Worm (Caenorhabditis elegans) whole organism, L2 larva: ENCODE results near the gene T19C3.7.

Experiments
- C34F6.9 ChIP-seq: fragments of 150-350 bp; optimal IDR thresholded peaks from 2 replicates; lab custom pipeline; 2014; ENCODE audit warnings: missing biosample characterization, missing genetic modification characterization
- F13H6.1 ChIP-seq: sonication (generic microtip); optimal IDR thresholded peaks from 2 replicates; lab custom pipeline; 2016; ENCODE audit warnings: missing genetic modification characterization, missing compliant biosample characterization
- R02D3.7 ChIP-seq: fragments of 150-350 bp; optimal IDR thresholded peaks from 2 replicates; lab custom pipeline; 2014; ENCODE audit warnings: missing biosample characterization, missing genetic modification characterization
- Y55F3AM.14 ChIP-seq: fragments of 200-800 bp; sonication (Bioruptor generic); optimal IDR thresholded peaks from 2 replicates; lab custom pipeline; 2018; ENCODE audit warnings: mild to moderate bottlenecking, missing genetic modification characterization, missing compliant biosample characterization
- alr-1 ChIP-seq: fragments of 150-350 bp; optimal IDR thresholded peaks from 2 replicates; lab custom pipeline; 2014; ENCODE audit warnings: missing biosample characterization, missing genetic modification characterization
- aly-2 ChIP-seq: fragments of 150-350 bp; optimal IDR thresholded peaks from 2 replicates; lab custom pipeline; 2014; ENCODE audit warnings: missing biosample characterization, missing genetic modification characterization
- ama-1 ChIP-seq: fragments of 150-350 bp; optimal IDR thresholded peaks from 2 replicates; lab custom pipeline; 2018; ENCODE audit warnings: inconsistent platforms
- blmp-1 ChIP-seq: sonication (generic microtip); optimal IDR thresholded peaks from 2 replicates; lab custom pipeline; 2017; ENCODE audit warnings: missing genetic modification characterization, mild to moderate bottlenecking, missing compliant biosample characterization, antibody characterized with exemption, moderate library complexity; ENCODE audit not compliant: insufficient read depth
- ceh-82 ChIP-seq: fragments of 150-350 bp; optimal IDR thresholded peaks from 2 replicates; lab custom pipeline; 2014; ENCODE audit warnings: missing biosample characterization, missing genetic modification characterization
- crh-2 ChIP-seq: sonication (generic microtip); optimal IDR thresholded peaks from 2 replicates; lab custom pipeline; 2017; ENCODE audit warnings: missing biosample characterization, missing genetic modification characterization
- dmd-4 ChIP-seq: sonication (generic microtip); optimal IDR thresholded peaks from 2 replicates; lab custom pipeline; 2017; ENCODE audit warnings: missing biosample characterization, missing genetic modification characterization
- elt-1 ChIP-seq: fragments of 150-350 bp; optimal IDR thresholded peaks from 2 replicates; lab custom pipeline; 2014; ENCODE audit warnings: missing biosample characterization, missing genetic modification characterization
- elt-3 ChIP-seq: sonication (generic microtip); optimal IDR thresholded peaks from 2 replicates; lab custom pipeline; 2017; ENCODE audit warnings: missing biosample characterization, missing genetic modification characterization
- fos-1 ChIP-seq: fragments of 150-350 bp; optimal IDR thresholded peaks from 2 replicates; lab custom pipeline; 2014; ENCODE audit warnings: missing biosample characterization, missing genetic modification characterization
- gmeb-1 ChIP-seq: fragments of 150-350 bp; optimal IDR thresholded peaks from 2 replicates; lab custom pipeline; 2014; ENCODE audit warnings: missing biosample characterization, missing genetic modification characterization
- lin-13 ChIP-seq: fragments of 150-350 bp; optimal IDR thresholded peaks from 2 replicates; lab custom pipeline; 2014; ENCODE audit warnings: missing biosample characterization, missing genetic modification reagents, missing genetic modification characterization
- lsy-2 ChIP-seq, 2 experiments: fragments of 150-350 bp in 1 of 2; sonication (generic microtip) in 1 of 2; optimal IDR thresholded peaks; 2 replicates each; lab custom pipeline; 2014 to 2017; ENCODE audit warnings: missing biosample characterization in 2 of 2, missing genetic modification characterization in 2 of 2
- mab-5 ChIP-seq: fragments of 150-350 bp; optimal IDR thresholded peaks from 2 replicates; lab custom pipeline; 2014; ENCODE audit warnings: missing biosample characterization, missing genetic modification characterization
- mdl-1 ChIP-seq, 2 experiments: fragments of 150-350 bp in 1 of 2; sonication (generic microtip) in 1 of 2; optimal IDR thresholded peaks; 2 replicates each; lab custom pipeline; 2017; ENCODE audit warnings: missing biosample characterization in 2 of 2, missing genetic modification characterization in 2 of 2
- nhr-11 ChIP-seq: fragments of 150-350 bp; optimal IDR thresholded peaks from 2 replicates; lab custom pipeline; 2014; ENCODE audit warnings: missing biosample characterization, missing genetic modification characterization
- nhr-12 ChIP-seq: fragments of 150-350 bp; optimal IDR thresholded peaks from 2 replicates; lab custom pipeline; 2014; ENCODE audit warnings: missing biosample characterization, missing genetic modification characterization
- nhr-129 ChIP-seq: fragments of 150-350 bp; optimal IDR thresholded peaks from 2 replicates; lab custom pipeline; 2014; ENCODE audit warnings: missing biosample characterization, missing genetic modification characterization
- nhr-21 ChIP-seq: fragments of 150-350 bp; optimal IDR thresholded peaks from 2 replicates; lab custom pipeline; 2014; ENCODE audit warnings: missing biosample characterization, missing genetic modification characterization
- nhr-23 ChIP-seq: fragments of 150-350 bp; optimal IDR thresholded peaks from 2 replicates; lab custom pipeline; 2014; ENCODE audit warnings: missing biosample characterization, missing genetic modification reagents, missing genetic modification characterization
- nhr-25 ChIP-seq: fragments of 150-350 bp; sonication (generic microtip); optimal IDR thresholded peaks from 3 replicates; lab custom pipeline; 2014; ENCODE audit warnings: missing biosample characterization, missing genetic modification characterization
- nhr-6 ChIP-seq: fragments of 150-350 bp; optimal IDR thresholded peaks from 2 replicates; lab custom pipeline; 2014; ENCODE audit warnings: missing biosample characterization, missing genetic modification characterization
- peb-1 ChIP-seq: fragments of 150-350 bp; optimal IDR thresholded peaks from 2 replicates; lab custom pipeline; 2014; ENCODE audit warnings: missing biosample characterization, missing genetic modification characterization
- skn-1 ChIP-seq: sonication (generic microtip); optimal IDR thresholded peaks from 2 replicates; lab custom pipeline; 2017; ENCODE audit warnings: missing biosample characterization, missing genetic modification characterization
- sma-3 ChIP-seq: sonication (generic microtip); optimal IDR thresholded peaks from 2 replicates; lab custom pipeline; 2016; ENCODE audit warnings: missing genetic modification reagents, missing genetic modification characterization, missing compliant biosample characterization
- sma-9 ChIP-seq, 2 experiments: fragments of 150-350 bp in 1 of 2; sonication (generic microtip) in 1 of 2; optimal IDR thresholded peaks; 2 replicates each; lab custom pipeline; 2014 to 2016; ENCODE audit warnings: missing genetic modification characterization in 2 of 2, mild to moderate bottlenecking in 1 of 2, missing biosample characterization in 1 of 2, missing compliant biosample characterization in 1 of 2, missing genetic modification reagents in 1 of 2, moderate library complexity in 1 of 2
- snpc-4 ChIP-seq: fragments of 150-350 bp; optimal IDR thresholded peaks from 2 replicates; lab custom pipeline; 2014; ENCODE audit warnings: missing biosample characterization, missing genetic modification characterization
- unc-39 ChIP-seq: fragments of 150-350 bp; optimal IDR thresholded peaks from 2 replicates; lab custom pipeline; 2014; ENCODE audit warnings: missing biosample characterization, missing genetic modification characterization
- unc-55 ChIP-seq: fragments of 150-350 bp; sonication (generic microtip); optimal IDR thresholded peaks from 3 replicates; lab custom pipeline; 2014; ENCODE audit warnings: missing biosample characterization, missing genetic modification reagents, missing genetic modification characterization
- unc-62 ChIP-seq: fragments of 150-350 bp; optimal IDR thresholded peaks from 2 replicates; lab custom pipeline; 2014; ENCODE audit warnings: missing biosample characterization, missing genetic modification reagents, missing genetic modification characterization
- zag-1 ChIP-seq: fragments of 150-350 bp; optimal IDR thresholded peaks from 2 replicates; lab custom pipeline; 2014; ENCODE audit warnings: missing biosample characterization, missing genetic modification characterization
- ztf-1 ChIP-seq: fragments of 200-800 bp; sonication (Bioruptor generic); conservative IDR thresholded peaks from 2 replicates; pipeline ENCODE4 v1.3.6; 2022; ENCODE audit warnings: missing genetic modification characterization, missing compliant biosample characterization
- ztf-11 ChIP-seq: sonication (generic microtip); optimal IDR thresholded peaks from 2 replicates; lab custom pipeline; 2017; ENCODE audit warnings: missing biosample characterization, missing genetic modification characterization
- ztf-4 ChIP-seq: fragments of 150-350 bp; optimal IDR thresholded peaks from 2 replicates; lab custom pipeline; 2014; ENCODE audit warnings: missing biosample characterization, missing genetic modification characterization

Gene T19C3.7

DNA sequence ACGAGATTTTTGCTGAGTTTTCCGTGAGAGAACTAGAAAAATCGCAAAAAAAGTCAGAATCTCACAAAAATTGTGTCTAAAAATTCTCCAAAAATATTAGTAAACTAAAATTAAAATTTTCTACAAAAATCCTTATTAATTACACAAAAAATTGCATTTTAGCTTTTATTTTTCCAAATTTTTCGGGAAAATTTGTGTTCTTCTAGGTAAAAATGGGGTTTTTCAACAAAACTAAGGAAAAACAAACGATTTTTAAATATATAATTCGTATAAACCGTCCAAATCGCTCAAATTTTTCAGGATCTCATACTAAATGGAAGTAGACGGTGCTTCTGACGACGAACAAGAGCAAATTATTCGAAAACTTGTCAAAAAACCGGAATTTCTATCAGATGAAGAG lies 5.8 kb upstream of the T19C3.7 start, which contains the start of gene W06E11.1:
Gene W06E11.1, plus strand, starts transcription at position 301 of the 400 bp plus-strand sequence.
- TF ChIP-seq alr-1 (no peak), unc-39 (no peak)

- TF ChIP-seq blmp-1 (tag; lab: Kevin White, UChicago) (no peak), fos-1 (tag; lab: Kevin White, UChicago) (peak; percentile 59), nhr-11 (no peak), R02D3.7 (tag; lab: Kevin White, UChicago) (no peak), snpc-4 (peak; percentile 13), sma-3 (GFP tag; lab: Kevin White, UChicago) (peak; percentile 83), crh-2 (tag; lab: Kevin White, UChicago) (peak; percentile 81), nhr-129 (tag; lab: Kevin White, UChicago) (peak; percentile 49), gmeb-1 (peak; percentile 52), peb-1 (tag; lab: Kevin White, UChicago) (no peak), nhr-12 (tag; lab: Kevin White, UChicago) (no peak), nhr-25 (tag; lab: Kevin White, UChicago) (peak; percentile 49), F13H6.1 (tag; lab: Kevin White, UChicago) (peak; percentile 66), skn-1 (tag; lab: Kevin White, UChicago) (no peak), unc-39 (no peak), dmd-4 (tag; lab: Kevin White, UChicago) (no peak), unc-62 (GFP tag; lab: Kevin White, UChicago) (no peak), mdl-1 (tag; optimal IDR thresholded peaks at IDR 0.05; lab: Kevin White, UChicago) (peak in 1 of 2 experiments; percentile 12), C34F6.9 (tag; lab: Kevin White, UChicago) (peak; percentile 90), ztf-11 (tag; lab: Kevin White, UChicago) (no peak), zag-1 (peak; percentile 15), Y55F3AM.14 (peak; percentile 32), lin-13 (peak; percentile 9), sma-9 (GFP tag; optimal IDR thresholded peaks at IDR 0.05; lab: Kevin White, UChicago) (no peak), sma-9 (tag; optimal IDR thresholded peaks at IDR 0.05; lab: Kevin White, UChicago) (no peak), ama-1 (no peak), ztf-1 (no peak), lsy-2 (tag; optimal IDR thresholded peaks at IDR 0.05; lab: Kevin White, UChicago) (peak; percentile 56 to 82), nhr-23 (tag; lab: Kevin White, UChicago) (no peak), elt-1 (tag; lab: Kevin White, UChicago) (no peak), unc-55 (GFP tag; lab: Kevin White, UChicago) (peak; percentile 92), nhr-21 (tag; lab: Kevin White, UChicago) (peak; percentile 4)
Measured at ce11 chrIII:640198-640803, 4.3 kb upstream of the T19C3.7 start, which contains the start of the genes tag-266 and tag-267. Gene tag-266 (minus strand): TSS chrIII:640226. Gene tag-267 (plus strand): TSS chrIII:640790.

- no peak for TF ChIP-seq nhr-12 (tag; lab: Kevin White, UChicago)
- TF ChIP-seq ztf-11 (tag; lab: Kevin White, UChicago), result no peak
- TF ChIP-seq mab-5 (tag; lab: Kevin White, UChicago), result no peak
- TF ChIP-seq nhr-23 (tag; lab: Kevin White, UChicago), result no peak
- no peak for TF ChIP-seq elt-3
- TF ChIP-seq nhr-6 (tag; lab: Kevin White, UChicago), result no peak
- TF ChIP-seq blmp-1 (tag; lab: Kevin White, UChicago), result no peak
- TF ChIP-seq lsy-2 (tag; optimal IDR thresholded peaks at IDR 0.05; lab: Kevin White, UChicago), result no peak
- no peak for TF ChIP-seq aly-2
- TF ChIP-seq ceh-82 (tag; lab: Kevin White, UChicago), result no peak
- no peak for TF ChIP-seq dmd-4 (tag; lab: Kevin White, UChicago)
- no peak for TF ChIP-seq elt-1 (tag; lab: Kevin White, UChicago)
- TF ChIP-seq ztf-4 (tag; lab: Kevin White, UChicago), result no peak
Measured at ce11 chrIII:638319-638718, 2.4 kb upstream of the T19C3.7 start, which contains the start of gene sbds-1. Gene sbds-1 (minus strand): TSS chrIII:638419.
